Fruit fly (Drosophila melanogaster) whole organism: ENCODE measurements around the gene Vps60.

Experiments used
- CG8478 ChIP-seq: fragments of >200 bp; optimal IDR thresholded peaks from 2 replicates; lab custom pipeline; 2018; ENCODE audit warnings: inconsistent platforms
- Dll ChIP-seq: fragments of >200 bp; optimal IDR thresholded peaks from 2 replicates; lab custom pipeline; 2017
- EcR ChIP-seq, 2 experiments: fragments of >200 bp; optimal IDR thresholded peaks; 2 replicates each; lab custom pipeline; 2017; ENCODE audit warnings: missing biosample characterization in 2 of 2, missing genetic modification characterization in 2 of 2, missing genetic modification reagents in 2 of 2
- pan ChIP-seq: fragments of >200 bp; optimal IDR thresholded peaks from 2 replicates; lab custom pipeline; 2017
- psq ChIP-seq: fragments of >200 bp; optimal IDR thresholded peaks from 2 replicates; lab custom pipeline; 2017
- usp ChIP-seq: fragments of >200 bp; optimal IDR thresholded peaks from 2 replicates; lab custom pipeline; 2017; ENCODE audit warnings: missing biosample characterization, missing genetic modification characterization, mixed read lengths

Gene Vps60

DNA sequence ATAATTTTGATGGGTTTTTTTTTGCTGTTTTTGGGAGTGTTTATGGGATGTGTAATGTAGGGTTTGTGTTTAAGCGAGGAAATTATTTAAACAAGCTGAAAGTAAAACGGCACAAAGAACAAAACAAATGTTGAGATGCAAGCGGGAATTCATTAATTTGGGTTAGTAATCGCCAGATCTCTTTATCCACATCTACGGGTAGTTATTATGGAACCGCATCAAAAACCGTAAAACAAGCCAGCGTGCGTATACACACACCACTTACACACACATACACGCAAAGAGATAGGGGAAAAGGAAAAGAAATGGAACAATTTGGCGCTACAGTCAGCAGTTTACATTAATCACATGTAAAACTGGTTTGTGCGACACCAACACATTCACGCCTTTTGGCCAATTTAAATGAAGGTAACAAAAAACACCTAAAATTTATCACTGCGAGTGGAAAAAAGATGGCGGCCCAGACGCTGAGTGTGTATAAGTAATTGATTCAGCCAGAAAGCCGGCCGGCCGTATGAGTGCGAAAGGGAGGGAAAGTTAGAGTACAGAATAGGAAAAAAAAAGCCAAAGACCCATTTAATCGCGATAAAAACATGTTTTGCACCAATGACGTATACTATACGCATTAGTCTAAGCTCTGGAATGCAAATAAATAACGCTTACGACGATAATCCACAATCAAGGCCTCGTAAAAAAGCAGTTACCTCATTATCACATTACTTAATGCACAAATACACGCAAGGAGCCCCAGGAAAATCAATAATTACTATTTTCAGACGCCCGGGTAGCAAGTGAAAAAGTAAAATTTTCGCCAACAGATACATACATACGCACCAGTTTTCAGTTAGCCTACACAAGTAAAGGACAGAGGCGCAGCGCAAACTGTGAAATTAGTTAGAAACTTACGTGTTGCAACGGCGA lies 22.8 kb upstream of the Vps60 start:
- TF ChIP-seq pan (no peak), usp (GFP tag; lab: Kevin White, UChicago) (no peak), CG8478 (lab: Kevin White, UChicago) (no peak), psq (lab: Kevin White, UChicago) (no peak), Dll (no peak), EcR (GFP tag; optimal IDR thresholded peaks at IDR 0.05; lab: Kevin White, UChicago) (no peak)

DNA sequence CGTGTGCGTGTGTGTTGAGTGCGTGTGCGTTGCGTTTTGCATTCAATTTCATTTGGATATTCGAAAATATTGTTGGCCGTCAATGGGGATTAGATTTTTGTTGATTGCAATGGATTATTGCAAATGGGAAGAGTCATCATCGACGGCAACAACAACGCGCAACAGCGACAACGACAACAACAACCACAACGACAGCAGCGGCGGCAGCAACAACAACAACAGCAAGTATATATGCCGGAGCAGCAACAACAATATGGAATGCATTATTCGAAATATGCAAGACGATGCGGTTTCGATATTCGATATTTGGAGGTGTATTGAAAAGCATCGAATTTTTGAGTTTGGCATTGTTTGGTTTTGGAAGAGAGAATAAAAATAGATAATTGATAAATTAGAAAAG lies 20.6 kb upstream of the Vps60 start:
- TF ChIP-seq EcR (GFP tag; optimal IDR thresholded peaks at IDR 0.05; lab: Kevin White, UChicago), result no peak
- TF ChIP-seq psq (lab: Kevin White, UChicago), result no peak

DNA sequence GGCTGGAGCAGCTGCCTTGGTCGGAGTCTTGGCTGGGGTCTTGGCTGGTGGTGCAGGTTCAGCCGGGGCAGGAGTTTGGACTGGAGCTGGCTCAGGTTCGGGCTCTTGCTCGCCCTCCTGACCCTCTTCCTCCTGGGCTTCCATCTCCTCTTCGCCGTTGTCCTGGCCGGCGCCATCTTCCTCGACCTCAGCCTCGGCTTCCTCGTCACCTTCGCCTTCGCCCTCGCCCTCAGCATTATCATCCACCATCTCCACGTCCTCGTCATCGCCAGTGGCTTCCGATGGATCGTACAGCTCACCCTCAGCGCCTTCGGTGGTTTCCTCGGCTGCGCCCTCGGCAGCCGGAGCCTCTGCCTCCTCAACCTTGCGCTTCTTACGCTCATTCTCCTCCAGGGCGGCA lies 17.2 kb upstream of the Vps60 start:
- TF ChIP-seq EcR (GFP tag; optimal IDR thresholded peaks at IDR 0.05; lab: Kevin White, UChicago), result no peak
- no peak for TF ChIP-seq psq (lab: Kevin White, UChicago)
- TF ChIP-seq pan, result no peak
- TF ChIP-seq Dll, result no peak
- TF ChIP-seq CG8478 (lab: Kevin White, UChicago), result no peak
- no peak for TF ChIP-seq usp (GFP tag; lab: Kevin White, UChicago)

DNA sequence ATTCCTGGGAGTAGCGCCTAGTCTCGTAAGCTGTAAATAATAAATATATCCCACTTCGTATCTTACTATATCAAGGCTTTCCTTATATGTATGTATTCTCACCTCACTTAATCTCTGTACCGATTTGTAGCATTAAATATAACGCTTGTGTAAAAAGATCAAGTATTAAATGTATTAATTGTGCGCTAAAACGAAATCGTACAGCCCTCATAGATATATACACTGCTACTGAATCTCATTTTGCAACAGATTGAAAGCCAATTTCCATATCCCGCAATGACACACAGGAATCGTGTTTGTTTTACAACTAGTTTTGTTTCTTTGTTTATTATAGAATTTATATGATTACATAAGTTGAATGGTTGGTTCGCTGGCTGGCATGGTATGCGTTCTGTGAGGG lies 16.4 kb upstream of the Vps60 start:
- TF ChIP-seq usp (GFP tag; lab: Kevin White, UChicago) (no peak), CG8478 (lab: Kevin White, UChicago) (no peak), pan (no peak), psq (lab: Kevin White, UChicago) (no peak), Dll (no peak), EcR (GFP tag; optimal IDR thresholded peaks at IDR 0.05; lab: Kevin White, UChicago) (no peak)

DNA sequence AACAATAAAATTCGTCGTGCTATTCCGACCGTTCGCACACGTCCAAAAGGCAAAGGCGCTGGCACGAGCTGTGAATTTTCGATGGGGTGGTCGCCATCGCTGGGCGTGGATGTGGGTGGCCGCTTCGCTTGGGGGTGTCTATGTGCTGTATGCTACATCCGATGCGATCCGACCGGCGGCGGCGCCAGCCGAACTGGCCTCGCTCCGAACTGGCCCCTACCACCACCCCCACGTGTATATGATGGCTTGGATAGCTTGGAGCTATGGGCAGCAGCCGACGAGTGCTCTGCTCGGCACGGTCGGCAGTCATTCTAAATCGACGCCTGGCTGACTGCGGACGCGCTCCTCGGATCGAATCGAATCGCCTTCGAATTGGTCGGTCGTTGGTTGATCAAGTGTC lies 11.7 kb upstream of the Vps60 start, which contains the start of gene CG7497:
CG7497 (plus strand) TSS at position 308 of the 400 bp plus-strand sequence.
- TF ChIP-seq psq (lab: Kevin White, UChicago) (no peak), CG8478 (lab: Kevin White, UChicago) (no peak), pan (no peak), Dll (no peak), EcR (GFP tag; optimal IDR thresholded peaks at IDR 0.05; lab: Kevin White, UChicago) (no peak), usp (GFP tag; lab: Kevin White, UChicago) (no peak)

DNA sequence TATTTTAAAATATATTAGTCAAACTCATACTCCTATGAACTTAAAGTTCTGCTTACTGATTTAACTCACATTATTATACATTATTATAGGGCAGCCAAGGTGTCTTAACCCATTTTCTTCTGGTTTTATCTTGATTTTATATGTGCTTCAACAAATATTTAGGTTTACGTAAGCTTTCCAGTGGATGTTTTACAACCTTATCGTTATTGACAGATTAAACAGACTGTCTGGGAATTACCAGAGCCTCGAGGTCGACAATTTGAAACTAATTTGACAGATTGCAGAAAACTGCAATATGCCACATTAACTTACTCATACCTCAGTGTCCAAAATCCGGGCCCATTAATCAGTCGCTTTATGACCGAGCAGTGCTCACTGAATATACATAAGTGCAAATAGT lies 9.8 kb upstream of the Vps60 start:
- no peak for TF ChIP-seq psq (lab: Kevin White, UChicago)
- no peak for TF ChIP-seq CG8478 (lab: Kevin White, UChicago)
- no peak for TF ChIP-seq EcR (GFP tag; optimal IDR thresholded peaks at IDR 0.05; lab: Kevin White, UChicago)
- TF ChIP-seq Dll, result no peak
- no peak for TF ChIP-seq usp (GFP tag; lab: Kevin White, UChicago)
- TF ChIP-seq pan, result no peak

DNA sequence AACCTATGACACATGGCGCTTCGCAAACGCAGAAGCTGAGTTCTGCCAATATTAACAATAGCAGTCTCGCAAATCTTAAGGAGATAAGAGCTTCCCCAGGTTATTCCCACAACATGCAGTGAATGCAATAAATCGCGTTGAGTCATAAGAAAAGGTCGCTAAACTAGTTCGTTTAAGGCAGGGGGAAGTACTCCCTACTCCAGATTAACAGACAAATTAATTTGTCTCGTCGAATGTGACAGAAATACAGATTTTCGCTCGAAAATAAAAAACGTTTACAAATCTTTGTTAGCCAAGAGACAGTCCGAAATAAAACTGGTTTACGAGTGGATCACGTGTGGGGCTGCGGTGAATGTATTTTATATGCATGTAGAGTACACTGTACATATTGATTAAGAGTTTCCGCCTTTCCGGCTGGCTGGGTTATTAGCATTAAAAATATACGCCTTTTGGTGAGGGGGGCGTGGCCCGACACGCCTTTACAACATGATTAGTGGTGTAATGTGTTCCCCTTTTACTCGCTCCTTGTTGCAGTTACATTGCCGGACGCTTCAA lies 4.2 kb upstream of the Vps60 start:
- TF ChIP-seq usp (GFP tag; lab: Kevin White, UChicago), result no peak
- TF ChIP-seq pan, result no peak
- no peak for TF ChIP-seq CG8478 (lab: Kevin White, UChicago)
- TF ChIP-seq psq (lab: Kevin White, UChicago), result no peak
- TF ChIP-seq EcR (GFP tag; optimal IDR thresholded peaks at IDR 0.05; lab: Kevin White, UChicago), result no peak
- TF ChIP-seq Dll, result no peak

DNA sequence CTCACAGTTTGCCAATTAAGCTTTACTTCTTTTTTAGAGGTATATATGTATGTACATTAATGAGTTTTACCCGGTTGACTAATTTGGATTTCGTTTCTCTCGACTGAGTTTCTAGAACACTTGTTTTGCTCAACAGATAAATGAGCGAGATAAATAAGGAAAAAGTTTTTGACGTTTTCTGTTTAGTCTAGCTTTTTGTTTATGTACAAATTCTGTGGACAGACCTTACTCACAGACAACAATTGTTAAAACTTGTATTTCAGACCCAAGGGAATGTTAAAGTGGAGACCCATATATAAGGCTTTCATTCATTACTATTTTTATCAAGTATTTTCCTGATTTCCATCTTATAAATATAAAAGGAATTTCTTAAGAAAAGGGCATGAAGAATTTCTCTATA lies 3.6 kb upstream of the Vps60 start:
- no peak for TF ChIP-seq Dll
- TF ChIP-seq pan, result no peak
- TF ChIP-seq EcR (GFP tag; optimal IDR thresholded peaks at IDR 0.05; lab: Kevin White, UChicago), result no peak
- no peak for TF ChIP-seq usp (GFP tag; lab: Kevin White, UChicago)
- no peak for TF ChIP-seq CG8478 (lab: Kevin White, UChicago)
- TF ChIP-seq psq (lab: Kevin White, UChicago), result no peak

DNA sequence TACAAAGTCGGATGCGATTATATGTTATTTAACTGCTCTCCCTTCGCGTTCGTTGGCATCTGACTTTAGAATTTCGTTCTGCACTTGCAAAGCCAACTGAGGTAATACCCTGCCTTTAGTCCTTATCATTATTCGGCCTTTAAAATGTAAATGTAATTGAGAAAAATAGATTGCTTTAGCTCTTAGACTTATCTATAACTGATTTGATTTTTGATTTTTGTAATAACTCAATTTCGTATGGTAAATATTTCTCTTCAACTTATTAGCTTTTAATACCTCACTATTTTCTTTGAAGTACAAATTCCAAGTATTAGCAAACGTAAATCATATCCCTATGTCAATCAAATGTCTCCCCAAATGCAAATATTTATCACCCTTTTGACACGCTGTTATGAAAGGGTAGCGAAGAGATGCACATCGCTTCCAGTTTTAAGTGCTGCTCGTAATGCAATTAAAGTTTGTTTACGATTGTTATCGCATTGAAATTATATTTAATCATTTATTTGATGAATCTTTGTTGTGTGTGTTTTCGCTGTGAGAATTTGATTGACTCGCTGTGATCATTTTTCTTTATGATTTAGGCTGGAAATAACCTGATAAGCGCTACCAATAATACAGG lies 2.9 kb upstream of the Vps60 start:
- TF ChIP-seq Dll (no peak), usp (GFP tag; lab: Kevin White, UChicago) (no peak), EcR (GFP tag; optimal IDR thresholded peaks at IDR 0.05; lab: Kevin White, UChicago) (no peak), psq (lab: Kevin White, UChicago) (no peak), CG8478 (lab: Kevin White, UChicago) (no peak), pan (no peak)

DNA sequence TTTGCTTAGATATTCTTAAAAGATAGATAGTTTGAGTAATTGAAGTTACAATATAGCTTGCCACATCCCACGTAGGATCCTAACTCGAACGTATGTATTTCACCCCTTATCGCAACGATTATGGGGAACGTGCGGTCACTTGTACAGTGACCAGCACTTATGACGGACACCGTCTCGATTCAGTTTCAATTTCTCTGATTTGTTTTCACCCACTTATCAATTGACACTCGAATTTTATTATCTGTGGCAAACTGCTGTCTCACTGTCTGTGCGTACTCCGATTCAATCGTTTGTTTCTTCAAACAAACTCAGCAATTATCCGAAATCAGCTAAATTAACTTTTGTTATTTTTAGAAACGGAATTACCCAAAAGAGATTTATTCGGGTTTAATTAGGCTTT lies 1.5 kb upstream of the Vps60 start:
- TF ChIP-seq psq (lab: Kevin White, UChicago), result no peak
- TF ChIP-seq pan, result no peak
- no peak for TF ChIP-seq usp (GFP tag; lab: Kevin White, UChicago)
- no peak for TF ChIP-seq EcR (GFP tag; optimal IDR thresholded peaks at IDR 0.05; lab: Kevin White, UChicago)
- TF ChIP-seq Dll, result no peak
- no peak for TF ChIP-seq CG8478 (lab: Kevin White, UChicago)

DNA sequence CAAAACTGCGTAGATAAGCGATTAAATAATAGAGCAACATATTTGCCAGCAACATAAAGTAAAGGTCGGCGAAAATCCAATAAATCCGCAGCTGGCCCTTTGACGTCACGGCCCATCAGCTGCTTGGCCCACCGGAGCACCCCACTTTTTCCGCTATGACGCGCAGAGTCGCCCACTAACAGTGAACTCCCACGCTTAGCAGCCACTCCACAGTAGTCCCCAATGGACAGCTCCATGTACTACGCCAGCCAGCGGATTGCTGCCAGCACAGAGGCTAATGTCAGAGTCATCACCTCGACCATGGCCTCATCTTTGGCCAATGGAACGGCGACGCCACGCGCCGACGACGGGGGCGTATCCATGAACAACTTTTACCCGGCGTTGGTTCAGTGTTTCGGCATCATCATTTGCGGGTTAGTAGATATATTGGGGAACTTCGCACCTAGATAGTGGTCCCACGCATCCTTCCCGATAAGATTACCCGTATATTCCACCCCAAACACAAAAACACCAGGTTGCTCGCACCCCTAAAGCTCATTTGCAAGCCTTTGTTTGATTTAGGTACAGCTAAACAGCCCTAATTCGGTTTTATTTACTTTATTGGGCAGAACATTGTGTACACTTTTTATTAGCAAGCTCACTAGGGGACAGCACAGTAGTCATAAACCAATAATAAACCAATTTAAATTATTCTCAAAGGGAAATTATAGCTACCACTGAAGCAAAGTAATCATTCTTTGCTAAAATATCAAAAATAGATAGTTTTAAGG lies 841 bp upstream of the Vps60 start:
- TF ChIP-seq Dll, result no peak
- TF ChIP-seq pan, result no peak
- TF ChIP-seq psq (lab: Kevin White, UChicago), result no peak
- no peak for TF ChIP-seq EcR (GFP tag; optimal IDR thresholded peaks at IDR 0.05; lab: Kevin White, UChicago)
- no peak for TF ChIP-seq usp (GFP tag; lab: Kevin White, UChicago)
